Worm (Caenorhabditis elegans): Measurements from ENCODE around the gene mec-9.

DNA sequence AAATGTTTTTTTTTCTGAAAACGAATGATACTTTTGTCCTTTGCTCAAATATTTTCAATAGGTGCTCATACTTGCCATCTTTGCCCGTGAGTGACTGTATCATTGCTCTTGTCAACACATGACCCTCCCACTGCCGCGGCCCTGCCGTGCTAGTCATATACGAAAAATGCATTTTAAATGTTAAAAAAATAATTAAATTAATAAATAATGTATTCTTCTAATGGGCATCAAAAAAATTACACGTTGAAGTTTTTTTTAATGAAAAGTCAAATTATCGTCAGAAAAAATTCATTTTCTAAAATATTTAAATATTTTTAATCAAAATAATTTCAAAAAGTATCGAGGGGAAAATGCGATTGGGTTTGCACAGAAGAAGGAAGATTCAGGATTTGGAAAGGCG, 7.6 kb upstream of the mec-9 start, which contains the start of gene C50H2.7:
- no peak for TF ChIP-seq him-1 (tag; optimal IDR thresholded peaks at IDR 0.05)
- no peak for TF ChIP-seq W03F9.2 (tag; optimal IDR thresholded peaks at IDR 0.05)

Measured in whole organism, L4/young adult.